Fruit fly (Drosophila melanogaster) whole organism: ENCODE measurements around the gene CG4375.

Experiments
- CG8478 ChIP-seq: fragments of >200 bp; optimal IDR thresholded peaks from 2 replicates; lab custom pipeline; 2018; ENCODE audit warnings: inconsistent platforms
- Dll ChIP-seq: fragments of >200 bp; optimal IDR thresholded peaks from 2 replicates; lab custom pipeline; 2017
- EcR ChIP-seq, 2 experiments: fragments of >200 bp; optimal IDR thresholded peaks; 2 replicates each; lab custom pipeline; 2017; ENCODE audit warnings: missing biosample characterization in 2 of 2, missing genetic modification characterization in 2 of 2, missing genetic modification reagents in 2 of 2
- pan ChIP-seq: fragments of >200 bp; optimal IDR thresholded peaks from 2 replicates; lab custom pipeline; 2017
- psq ChIP-seq: fragments of >200 bp; optimal IDR thresholded peaks from 2 replicates; lab custom pipeline; 2017
- usp ChIP-seq: fragments of >200 bp; optimal IDR thresholded peaks from 2 replicates; lab custom pipeline; 2017; ENCODE audit warnings: missing biosample characterization, missing genetic modification characterization, mixed read lengths

The CG4375 gene

DNA sequence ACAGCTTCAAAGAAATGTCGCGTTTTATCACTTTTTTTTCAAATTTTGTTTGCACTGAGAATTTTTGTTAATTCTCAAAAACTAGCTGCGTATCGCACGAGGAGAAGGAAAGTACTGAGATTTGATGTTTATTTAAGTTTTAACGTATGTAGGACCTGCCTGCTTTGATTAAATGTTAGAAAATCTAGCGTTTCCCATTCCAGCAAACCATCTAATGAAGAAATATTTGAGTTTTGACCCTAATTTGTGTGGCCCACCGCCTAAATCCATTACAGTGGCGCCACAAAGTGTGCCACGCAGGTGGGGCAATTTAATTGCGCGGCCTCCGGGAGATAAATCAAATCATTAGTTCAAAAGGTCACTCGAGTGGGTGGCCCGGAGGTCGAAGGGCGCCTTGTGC, at the start of gene CG4375:
Gene CG4375 (minus strand): TSS at position 101 of the 400 bp plus-strand sequence.
- no peak for TF ChIP-seq usp
- no peak for TF ChIP-seq Dll (lab: Kevin White, UChicago)
- no peak for TF ChIP-seq psq
- no peak for TF ChIP-seq CG8478 (lab: Kevin White, UChicago)
- TF ChIP-seq EcR (GFP tag; optimal IDR thresholded peaks at IDR 0.05; lab: Kevin White, UChicago) = no peak
- TF ChIP-seq pan (lab: Kevin White, UChicago) = no peak

DNA sequence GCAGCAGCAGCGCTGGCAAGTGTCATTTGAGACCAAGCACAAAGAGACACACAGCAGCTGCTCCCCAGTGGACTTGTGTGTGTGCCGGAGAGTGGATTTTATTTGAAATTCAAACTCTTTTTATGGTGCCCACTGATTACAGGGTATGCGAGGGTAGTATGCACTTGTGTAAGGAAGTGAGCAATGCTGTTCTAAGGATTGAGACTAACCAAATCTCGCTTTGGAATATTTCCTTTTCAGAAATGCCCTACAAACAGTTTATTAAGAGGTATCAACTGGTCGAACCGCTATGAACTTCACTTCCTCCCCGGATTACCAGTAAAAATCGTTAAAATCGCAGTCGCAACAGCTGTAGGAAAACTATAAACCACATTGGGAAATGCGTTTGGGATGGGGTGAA, 49.1 kb upstream of the CG4375 start:
- TF ChIP-seq pan (lab: Kevin White, UChicago) (peak; percentile 69), EcR (GFP tag; optimal IDR thresholded peaks at IDR 0.05; lab: Kevin White, UChicago) (no peak)

dm6 chr2L:1074180-1074864, 47.6 kb upstream of the CG4375 start:
- TF ChIP-seq Dll (lab: Kevin White, UChicago) (no peak), pan (lab: Kevin White, UChicago) (no peak), usp (no peak), EcR (GFP tag; optimal IDR thresholded peaks at IDR 0.05; lab: Kevin White, UChicago) (no peak), CG8478 (lab: Kevin White, UChicago) (no peak), psq (no peak)

DNA sequence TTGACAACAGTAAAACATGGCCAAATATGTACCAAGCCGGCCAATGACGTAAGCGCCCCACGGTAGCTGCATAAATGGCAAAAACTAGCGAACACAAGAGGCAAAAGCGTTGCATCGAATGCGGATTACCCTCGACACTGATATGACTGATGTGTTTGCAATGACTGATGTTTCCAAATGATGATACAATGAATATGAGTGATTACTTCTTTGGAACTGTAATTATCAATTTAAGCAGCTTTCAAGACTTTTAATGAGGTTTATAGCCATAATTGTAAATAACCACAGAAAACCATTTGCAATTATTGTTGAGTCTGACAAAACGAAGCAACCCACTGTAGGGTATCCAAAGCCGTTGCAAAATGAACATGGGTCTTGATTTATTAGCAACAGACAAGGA, 46.8 kb upstream of the CG4375 start:
- no peak for TF ChIP-seq psq

- TF ChIP-seq EcR (GFP tag; optimal IDR thresholded peaks at IDR 0.05; lab: Kevin White, UChicago) (no peak), psq (no peak), Dll (lab: Kevin White, UChicago) (no peak), usp (no peak), CG8478 (lab: Kevin White, UChicago) (no peak), pan (lab: Kevin White, UChicago) (no peak)
Measured at dm6 chr2L:1072184-1072583, 45.5 kb upstream of the CG4375 start.

DNA sequence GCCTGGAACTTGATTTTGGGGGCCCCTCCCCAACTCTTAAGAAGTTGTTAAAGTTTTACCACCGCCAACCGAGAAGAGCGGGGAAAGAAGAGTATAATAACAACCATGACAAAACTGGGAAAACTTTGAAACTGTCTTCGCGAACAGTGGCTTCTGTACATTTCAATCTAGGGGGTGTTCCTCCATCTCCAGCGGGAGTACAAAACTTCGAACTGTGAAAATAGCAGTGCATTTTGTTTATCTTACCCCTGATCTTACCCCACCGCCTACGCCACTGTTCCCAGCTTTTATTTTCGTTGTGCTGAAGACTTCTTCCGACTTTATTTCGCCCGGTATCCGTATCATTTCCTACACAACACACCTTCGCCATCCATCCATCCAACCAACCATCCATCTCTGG, 44.2 kb upstream of the CG4375 start:
- TF ChIP-seq CG8478 (lab: Kevin White, UChicago) (no peak), pan (lab: Kevin White, UChicago) (no peak), EcR (GFP tag; optimal IDR thresholded peaks at IDR 0.05; lab: Kevin White, UChicago) (no peak), Dll (lab: Kevin White, UChicago) (no peak), usp (no peak), psq (no peak)

DNA sequence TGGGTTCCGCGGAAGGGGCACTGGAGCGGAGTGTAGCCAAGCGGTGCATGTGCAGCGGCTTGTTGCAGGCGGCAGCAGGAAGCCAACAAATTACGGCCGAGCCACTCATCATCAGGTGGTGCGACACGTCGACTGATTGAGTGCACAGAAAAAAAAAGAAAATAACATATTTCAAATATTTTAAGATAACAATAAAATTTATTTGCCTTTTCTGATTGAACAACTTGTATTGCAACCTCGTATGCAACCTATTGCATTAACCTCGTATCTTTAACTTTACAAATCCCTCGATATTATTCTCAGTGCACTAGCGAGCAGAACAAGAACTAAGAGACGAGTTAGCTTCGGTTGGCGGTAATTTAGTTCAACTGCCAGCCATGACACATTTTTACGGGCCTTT, 43.6 kb upstream of the CG4375 start:
- TF ChIP-seq usp (no peak), psq (no peak), EcR (GFP tag; optimal IDR thresholded peaks at IDR 0.05; lab: Kevin White, UChicago) (no peak), CG8478 (lab: Kevin White, UChicago) (no peak), pan (lab: Kevin White, UChicago) (no peak), Dll (lab: Kevin White, UChicago) (no peak)

dm6 chr2L:1069475-1069874, 42.8 kb upstream of the CG4375 start:
- TF ChIP-seq Dll (lab: Kevin White, UChicago) (no peak), CG8478 (lab: Kevin White, UChicago) (no peak), psq (no peak), EcR (GFP tag; optimal IDR thresholded peaks at IDR 0.05; lab: Kevin White, UChicago) (no peak), pan (lab: Kevin White, UChicago) (no peak), usp (no peak)

DNA sequence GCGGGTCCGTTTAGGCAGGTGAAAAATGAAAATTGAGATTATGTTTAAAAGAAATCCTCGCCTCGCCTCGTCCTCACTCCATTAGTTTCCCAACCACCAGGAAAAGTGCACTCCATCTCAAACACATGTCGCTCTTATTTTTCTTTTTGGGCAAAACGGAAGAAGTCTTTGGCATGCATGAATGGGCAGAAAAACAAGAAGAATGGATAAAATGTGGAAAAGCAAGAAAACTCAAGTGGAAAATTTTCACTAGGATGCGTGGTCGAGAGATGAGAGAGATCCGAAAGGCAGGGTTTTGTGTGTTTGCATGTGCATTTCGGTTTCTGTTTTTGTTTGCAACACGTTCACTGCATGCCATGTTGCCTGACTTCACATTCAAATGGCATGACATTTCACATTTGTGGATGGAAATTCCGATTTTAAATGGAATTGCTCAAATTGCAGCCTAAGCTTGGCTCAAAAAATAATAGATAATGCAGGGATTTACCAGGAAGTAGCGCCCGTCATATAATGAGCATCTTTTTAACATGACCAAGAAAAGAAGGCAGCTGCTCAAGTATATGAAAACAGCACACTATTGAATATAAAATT, 41.9 kb upstream of the CG4375 start:
- TF ChIP-seq CG8478 (lab: Kevin White, UChicago) (no peak), pan (lab: Kevin White, UChicago) (no peak), Dll (lab: Kevin White, UChicago) (no peak), EcR (GFP tag; optimal IDR thresholded peaks at IDR 0.05; lab: Kevin White, UChicago) (no peak), usp (no peak), psq (no peak)

dm6 chr2L:1068004-1068403, 41.3 kb upstream of the CG4375 start:
- no peak for TF ChIP-seq usp
- no peak for TF ChIP-seq Dll (lab: Kevin White, UChicago)
- no peak for TF ChIP-seq CG8478 (lab: Kevin White, UChicago)
- TF ChIP-seq EcR (GFP tag; optimal IDR thresholded peaks at IDR 0.05; lab: Kevin White, UChicago) = no peak
- no peak for TF ChIP-seq pan (lab: Kevin White, UChicago)
- TF ChIP-seq psq = no peak

DNA sequence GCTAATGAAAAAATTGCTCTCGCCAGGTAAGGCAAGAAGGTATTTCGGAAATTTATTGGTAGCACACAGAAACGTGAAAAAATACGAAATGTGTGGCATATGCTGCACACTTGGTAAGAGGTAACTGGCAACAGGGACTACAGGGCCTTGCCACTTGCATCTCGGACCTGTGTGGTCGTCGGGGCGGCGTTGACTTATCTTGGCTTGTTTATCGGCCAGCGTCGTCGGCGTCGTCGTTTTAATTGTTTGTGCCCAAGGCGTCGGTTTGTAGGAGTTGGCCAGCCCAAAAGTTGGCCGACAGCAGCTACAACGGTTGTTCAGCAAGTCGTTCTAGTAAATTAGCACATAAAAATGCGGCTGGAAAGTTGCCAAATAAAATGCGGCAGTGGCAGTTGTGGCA, 39.6 kb upstream of the CG4375 start:
- TF ChIP-seq Dll (lab: Kevin White, UChicago) (no peak), usp (no peak), pan (lab: Kevin White, UChicago) (no peak), CG8478 (lab: Kevin White, UChicago) (no peak), EcR (GFP tag; optimal IDR thresholded peaks at IDR 0.05; lab: Kevin White, UChicago) (no peak)

dm6 chr2L:1065038-1065437, 38.3 kb upstream of the CG4375 start:
- TF ChIP-seq psq (no peak), Dll (lab: Kevin White, UChicago) (no peak), usp (no peak), EcR (GFP tag; optimal IDR thresholded peaks at IDR 0.05; lab: Kevin White, UChicago) (no peak), pan (lab: Kevin White, UChicago) (no peak), CG8478 (lab: Kevin White, UChicago) (no peak)

dm6 chr2L:1064544-1064943, 37.8 kb upstream of the CG4375 start:
- TF ChIP-seq pan (lab: Kevin White, UChicago) (no peak), CG8478 (lab: Kevin White, UChicago) (no peak), Dll (lab: Kevin White, UChicago) (no peak), usp (no peak), psq (no peak), EcR (GFP tag; optimal IDR thresholded peaks at IDR 0.05; lab: Kevin White, UChicago) (no peak)
